Worm (Caenorhabditis elegans): ENCODE measurements around the gene C53C11.5.

C53C11.5 gene

ce11 chrX:17320572-17320971 is 13.3 kb upstream of the C53C11.5 start:
- TF ChIP-seq sptf-1 (tag; optimal IDR thresholded peaks at IDR 0.05): no peak
- no peak for TF ChIP-seq ztf-11 (tag; optimal IDR thresholded peaks at IDR 0.05)
- TF ChIP-seq nhr-28 (tag; optimal IDR thresholded peaks at IDR 0.05): no peak
- no peak for TF ChIP-seq flh-1 (GFP tag; optimal IDR thresholded peaks at IDR 0.05)
- no peak for TF ChIP-seq cnd-1 (tag; optimal IDR thresholded peaks at IDR 0.05)
- no peak for TF ChIP-seq drap-1 (GFP tag; optimal IDR thresholded peaks at IDR 0.05)
- TF ChIP-seq elt-3 (tag; optimal IDR thresholded peaks at IDR 0.05): no peak
- TF ChIP-seq blmp-1 (tag; optimal IDR thresholded peaks at IDR 0.05): no peak

- peak; percentile 71 for TF ChIP-seq nhr-2 (tag; optimal IDR thresholded peaks at IDR 0.05)
- no peak for TF ChIP-seq ceh-39 (tag; optimal IDR thresholded peaks at IDR 0.05)
- peak; percentile 52 for TF ChIP-seq zip-8 (tag; optimal IDR thresholded peaks at IDR 0.05)
Measured at ce11 chrX:17324954-17325353, 8.9 kb upstream of the C53C11.5 start.

- TF ChIP-seq ceh-83 (GFP tag; optimal IDR thresholded peaks at IDR 0.05) (no peak), ces-1 (GFP tag; optimal IDR thresholded peaks at IDR 0.05) (no peak)
Measured at ce11 chrX:17327226-17327625, 6.6 kb upstream of the C53C11.5 start.

- no peak for TF ChIP-seq unc-62 (GFP tag; optimal IDR thresholded peaks at IDR 0.05)
- no peak for TF ChIP-seq ceh-43 (GFP tag; optimal IDR thresholded peaks at IDR 0.05)
- no peak for TF ChIP-seq M03D4.4 (tag; optimal IDR thresholded peaks at IDR 0.05)
- no peak for TF ChIP-seq nhr-2 (tag; optimal IDR thresholded peaks at IDR 0.05)
- TF ChIP-seq unc-39 (tag; optimal IDR thresholded peaks at IDR 0.05): no peak
- no peak for TF ChIP-seq zip-8 (tag; optimal IDR thresholded peaks at IDR 0.05)
- TF ChIP-seq snpc-4 (tag; optimal IDR thresholded peaks at IDR 0.05): no peak
- TF ChIP-seq mep-1 (tag; optimal IDR thresholded peaks at IDR 0.05): no peak
- TF ChIP-seq ceh-39 (tag; optimal IDR thresholded peaks at IDR 0.05): no peak
- no peak for TF ChIP-seq lin-13 (tag; optimal IDR thresholded peaks at IDR 0.05)
Measured at ce11 chrX:17329075-17329474, 4.8 kb upstream of the C53C11.5 start.

- peak; percentile 21 for TF ChIP-seq nhr-2 (tag; optimal IDR thresholded peaks at IDR 0.05)
- peak; percentile 52 for TF ChIP-seq pha-4 (tag; optimal IDR thresholded peaks at IDR 0.05)
- TF ChIP-seq blmp-1 (tag; optimal IDR thresholded peaks at IDR 0.05): no peak
Measured at ce11 chrX:17330574-17330973, 3.3 kb upstream of the C53C11.5 start.

ce11 chrX:17336354-17336753 is 2.5 kb downstream of the C53C11.5 start, which contains the start of gene C53C11.2:
C53C11.2 (plus strand) TSS chrX:17336637.
- no peak for TF ChIP-seq ham-2 (GFP tag; optimal IDR thresholded peaks at IDR 0.05)
- TF ChIP-seq tbx-8 (GFP tag; optimal IDR thresholded peaks at IDR 0.05): no peak
- no peak for TF ChIP-seq pha-4 (tag; optimal IDR thresholded peaks at IDR 0.05)

ce11 chrX:17338944-17339343 is 5.1 kb downstream of the C53C11.5 start:
- no peak for TF ChIP-seq hlh-1 (tag; optimal IDR thresholded peaks at IDR 0.05)
- no peak for TF ChIP-seq nhr-12 (tag; optimal IDR thresholded peaks at IDR 0.05)
- TF ChIP-seq lsy-2 (tag; optimal IDR thresholded peaks at IDR 0.05): no peak
- no peak for TF ChIP-seq mls-2 (tag; optimal IDR thresholded peaks at IDR 0.05)
- no peak for TF ChIP-seq blmp-1 (tag; optimal IDR thresholded peaks at IDR 0.05)
- TF ChIP-seq tbx-8 (GFP tag; optimal IDR thresholded peaks at IDR 0.05): no peak
- no peak for TF ChIP-seq ceh-39 (tag; optimal IDR thresholded peaks at IDR 0.05)
- TF ChIP-seq unc-39 (tag; optimal IDR thresholded peaks at IDR 0.05): no peak
- TF ChIP-seq ham-2 (GFP tag; optimal IDR thresholded peaks at IDR 0.05): no peak
- no peak for TF ChIP-seq ceh-43 (GFP tag; optimal IDR thresholded peaks at IDR 0.05)
- no peak for TF ChIP-seq elt-1 (tag; optimal IDR thresholded peaks at IDR 0.05; ENCODE audit: borderline replicate concordance, insufficient read depth)
- TF ChIP-seq cnd-1 (tag; optimal IDR thresholded peaks at IDR 0.05): no peak
- no peak for TF ChIP-seq lin-32 (GFP tag; optimal IDR thresholded peaks at IDR 0.05)

Measured in whole organism, mixed stage, embryonic.